Worm (Caenorhabditis elegans) whole organism, L3 larva: ENCODE measurements around the gene cyn-6.

ENCODE experiments used
- R02D3.7 ChIP-seq: fragments of 150-350 bp; optimal IDR thresholded peaks from 2 replicates; lab custom pipeline; 2014; ENCODE audit warnings: missing biosample characterization, missing genetic modification characterization
- aly-2 ChIP-seq: fragments of 150-350 bp; optimal IDR thresholded peaks from 2 replicates; lab custom pipeline; 2014; ENCODE audit warnings: missing biosample characterization, missing genetic modification characterization
- ama-1 ChIP-seq: fragments of 150-350 bp; optimal IDR thresholded peaks from 2 replicates; lab custom pipeline; 2018
- ceh-28 ChIP-seq: fragments of 150-350 bp; optimal IDR thresholded peaks from 2 replicates; lab custom pipeline; 2014; ENCODE audit warnings: missing biosample characterization, missing genetic modification reagents, missing genetic modification characterization
- egl-27 ChIP-seq: sonication (generic microtip); optimal IDR thresholded peaks from 4 replicates; lab custom pipeline; 2017; ENCODE audit warnings: missing biosample characterization, missing genetic modification reagents, missing genetic modification characterization
- egl-5 ChIP-seq: fragments of 150-350 bp; optimal IDR thresholded peaks from 2 replicates; lab custom pipeline; 2017; ENCODE audit warnings: missing biosample characterization, missing genetic modification reagents, missing genetic modification characterization, inconsistent platforms
- elt-1 ChIP-seq: fragments of 150-350 bp; optimal IDR thresholded peaks from 2 replicates; lab custom pipeline; 2014; ENCODE audit warnings: missing biosample characterization, missing genetic modification characterization
- elt-2 ChIP-seq: sonication (generic microtip); optimal IDR thresholded peaks from 2 replicates; lab custom pipeline; 2016; ENCODE audit warnings: missing genetic modification reagents, mild to moderate bottlenecking, missing genetic modification characterization, missing compliant biosample characterization
- elt-3 ChIP-seq, 3 experiments: fragments of 150-350 bp in 1 of 3; sonication (generic microtip) in 2 of 3; optimal IDR thresholded peaks; 2 replicates in 2 of 3; 4 replicates in 1 of 3; lab custom pipeline; 2014 to 2017; ENCODE audit warnings: missing biosample characterization in 3 of 3, missing genetic modification characterization in 3 of 3
- fkh-10 ChIP-seq: sonication (generic microtip); optimal IDR thresholded peaks from 2 replicates; lab custom pipeline; 2017; ENCODE audit warnings: missing biosample characterization, missing genetic modification reagents, missing genetic modification characterization
- fkh-2 ChIP-seq: fragments of 150-350 bp; optimal IDR thresholded peaks from 2 replicates; lab custom pipeline; 2014; ENCODE audit warnings: missing biosample characterization, missing genetic modification reagents, missing genetic modification characterization
- fos-1 ChIP-seq: fragments of 150-350 bp; optimal IDR thresholded peaks from 2 replicates; lab custom pipeline; 2014; ENCODE audit warnings: missing biosample characterization, missing genetic modification characterization
- hmg-11 ChIP-seq: sonication (generic microtip); optimal IDR thresholded peaks from 2 replicates; lab custom pipeline; 2016; ENCODE audit warnings: missing genetic modification characterization, missing compliant biosample characterization
- jun-1 ChIP-seq: fragments of 150-350 bp; optimal IDR thresholded peaks from 2 replicates; lab custom pipeline; 2014; ENCODE audit warnings: missing biosample characterization, missing genetic modification reagents, missing genetic modification characterization
- lin-15B ChIP-seq: fragments of 150-350 bp; optimal IDR thresholded peaks from 2 replicates; lab custom pipeline; 2014; ENCODE audit warnings: missing biosample characterization, missing genetic modification characterization
- lin-39 ChIP-seq: fragments of 150-350 bp; optimal IDR thresholded peaks from 2 replicates; lab custom pipeline; 2018; ENCODE audit warnings: missing biosample characterization, missing genetic modification reagents, missing genetic modification characterization
- lsy-12 ChIP-seq: sonication (generic microtip); optimal IDR thresholded peaks from 2 replicates; lab custom pipeline; 2016; ENCODE audit warnings: mild to moderate bottlenecking, missing genetic modification characterization, missing compliant biosample characterization
- mml-1 ChIP-seq: fragments of 150-350 bp; sonication (generic microtip); optimal IDR thresholded peaks from 3 replicates; lab custom pipeline; 2014; ENCODE audit warnings: missing biosample characterization, missing genetic modification characterization
- nfya-1 ChIP-seq: sonication (generic microtip); optimal IDR thresholded peaks from 2 replicates; lab custom pipeline; 2017; ENCODE audit warnings: missing genetic modification characterization, mild to moderate bottlenecking, missing compliant biosample characterization, antibody characterized with exemption, moderate library complexity; ENCODE audit not compliant: insufficient read depth
- nhr-11 ChIP-seq: fragments of 150-350 bp; optimal IDR thresholded peaks from 2 replicates; lab custom pipeline; 2014; ENCODE audit warnings: missing biosample characterization, missing genetic modification characterization
- nhr-23 ChIP-seq: fragments of 150-350 bp; optimal IDR thresholded peaks from 2 replicates; lab custom pipeline; 2014; ENCODE audit warnings: missing biosample characterization, missing genetic modification reagents, missing genetic modification characterization
- nhr-237 ChIP-seq: fragments of 150-350 bp; optimal IDR thresholded peaks from 2 replicates; lab custom pipeline; 2014; ENCODE audit warnings: missing biosample characterization, missing genetic modification characterization
- nhr-25 ChIP-seq: sonication (generic microtip); optimal IDR thresholded peaks from 2 replicates; lab custom pipeline; 2017; ENCODE audit warnings: missing biosample characterization, missing genetic modification characterization
- nhr-43 ChIP-seq: sonication (generic microtip); optimal IDR thresholded peaks from 2 replicates; lab custom pipeline; 2016; ENCODE audit warnings: mild to moderate bottlenecking, missing genetic modification characterization, missing compliant biosample characterization; ENCODE audit not compliant: poor library complexity, severe bottlenecking
- nhr-67 ChIP-seq: fragments of 150-350 bp; optimal IDR thresholded peaks from 2 replicates; lab custom pipeline; 2014; ENCODE audit warnings: missing biosample characterization, missing genetic modification characterization
- nhr-76 ChIP-seq: fragments of 150-350 bp; sonication (generic microtip); optimal IDR thresholded peaks from 5 replicates; lab custom pipeline; 2014; ENCODE audit warnings: missing biosample characterization, missing genetic modification characterization
- pha-4 ChIP-seq: fragments of 150-350 bp; optimal IDR thresholded peaks from 2 replicates; lab custom pipeline; 2014; ENCODE audit warnings: missing biosample characterization, missing genetic modification reagents, missing genetic modification characterization
- pqm-1 ChIP-seq: fragments of 150-350 bp; optimal IDR thresholded peaks from 2 replicates; lab custom pipeline; 2017; ENCODE audit warnings: missing biosample characterization, missing genetic modification characterization, inconsistent platforms
- skn-1 ChIP-seq: fragments of 150-350 bp; optimal IDR thresholded peaks from 2 replicates; lab custom pipeline; 2014; ENCODE audit warnings: missing biosample characterization, missing genetic modification characterization
- snpc-4 ChIP-seq: fragments of 150-350 bp; optimal IDR thresholded peaks from 2 replicates; lab custom pipeline; 2014; ENCODE audit warnings: missing biosample characterization, missing genetic modification characterization
- unc-62 ChIP-seq: fragments of 150-350 bp; sonication (generic microtip); optimal IDR thresholded peaks from 4 replicates; lab custom pipeline; 2014; ENCODE audit warnings: missing biosample characterization, missing genetic modification reagents, missing genetic modification characterization
- zag-1 ChIP-seq: fragments of 150-350 bp; optimal IDR thresholded peaks from 2 replicates; lab custom pipeline; 2014; ENCODE audit warnings: missing biosample characterization, missing genetic modification characterization
- ztf-11 ChIP-seq: fragments of 150-350 bp; optimal IDR thresholded peaks from 2 replicates; lab custom pipeline; 2014; ENCODE audit warnings: missing biosample characterization, missing genetic modification characterization

The cyn-6 gene

ce11 chrIII:783254-783753, 10.1 kb downstream of the cyn-6 start, which contains the start of the genes dagl-2 and ppm-1.G (continued):
- TF ChIP-seq unc-62 (GFP tag; lab: Kevin White, UChicago), result no peak
- TF ChIP-seq aly-2 (tag; lab: Kevin White, UChicago), result no peak
- TF ChIP-seq mml-1, result no peak
- peak; percentile 22 for TF ChIP-seq ceh-28
- no peak for TF ChIP-seq fkh-2 (tag; lab: Kevin White, UChicago)
- peak; percentile 14 for TF ChIP-seq jun-1 (tag; lab: Kevin White, UChicago)
- TF ChIP-seq ztf-11 (tag; lab: Kevin White, UChicago), result no peak
- TF ChIP-seq pqm-1, result peak; percentile 32
- TF ChIP-seq, all 47 proteins: peak for 15

ce11 chrIII:789604-790003, 16.4 kb downstream of the cyn-6 start:
- TF ChIP-seq fos-1 (tag; lab: Kevin White, UChicago), result no peak
- no peak for TF ChIP-seq nhr-23
- no peak for TF ChIP-seq snpc-4 (tag; lab: Kevin White, UChicago)
- TF ChIP-seq nhr-237 (tag; lab: Kevin White, UChicago), result no peak
- TF ChIP-seq nhr-67 (tag; lab: Kevin White, UChicago), result no peak
- no peak for TF ChIP-seq elt-3 (tag; optimal IDR thresholded peaks at IDR 0.05; lab: Kevin White, UChicago)
- no peak for TF ChIP-seq egl-5 (tag; lab: Kevin White, UChicago)
- TF ChIP-seq zag-1, result no peak
- no peak for TF ChIP-seq mml-1

- no peak for TF ChIP-seq ztf-11 (tag; lab: Kevin White, UChicago)
- TF ChIP-seq skn-1 (tag; lab: Kevin White, UChicago), result no peak
- no peak for TF ChIP-seq pqm-1
- no peak for TF ChIP-seq nhr-11
- no peak for TF ChIP-seq elt-2 (tag; lab: Kevin White, UChicago)
- no peak for TF ChIP-seq pha-4 (tag; lab: Kevin White, UChicago)
- TF ChIP-seq nhr-43 (tag; lab: Kevin White, UChicago), result no peak
- TF ChIP-seq lsy-12 (tag; lab: Kevin White, UChicago), result no peak
- TF ChIP-seq egl-5 (tag; lab: Kevin White, UChicago), result no peak
- TF ChIP-seq unc-62 (GFP tag; lab: Kevin White, UChicago), result no peak
- no peak for TF ChIP-seq elt-3 (tag; optimal IDR thresholded peaks at IDR 0.05; lab: Kevin White, UChicago)
These were observed 17.4 kb downstream of the cyn-6 start for ce11 chrIII:790591-790990.

ce11 chrIII:793595-793994, 20.4 kb downstream of the cyn-6 start, which contains the start of gene snt-2:
TSS of gene snt-2 (minus strand) at chrIII:793733.
- peak; percentile 91 for TF ChIP-seq lin-39
- no peak for TF ChIP-seq egl-27 (tag; lab: Kevin White, UChicago)
- peak; percentile 59 for TF ChIP-seq egl-5 (tag; lab: Kevin White, UChicago)
- TF ChIP-seq lsy-12 (tag; lab: Kevin White, UChicago), result peak; percentile 81
- TF ChIP-seq nfya-1 (tag; lab: Kevin White, UChicago), result peak; percentile 96
- peak; percentile 76 for TF ChIP-seq pha-4 (tag; lab: Kevin White, UChicago)
- TF ChIP-seq ama-1 (lab: Kevin White, UChicago), result peak; percentile 29
- TF ChIP-seq fkh-10 (GFP tag; lab: Kevin White, UChicago), result peak; percentile 56
- peak; percentile 60 for TF ChIP-seq snpc-4 (tag; lab: Kevin White, UChicago)
- TF ChIP-seq hmg-11, result peak; percentile 72
- TF ChIP-seq elt-3 (tag; optimal IDR thresholded peaks at IDR 0.05; lab: Kevin White, UChicago), result no peak
- TF ChIP-seq R02D3.7 (tag; lab: Kevin White, UChicago), result peak; percentile 26
- peak; percentile 71 for TF ChIP-seq nhr-25 (tag; lab: Kevin White, UChicago)
- peak; percentile 86 for TF ChIP-seq lin-15B (tag; lab: Kevin White, UChicago)
- peak; percentile 58 for TF ChIP-seq nhr-23
- peak; percentile 29 for TF ChIP-seq pqm-1
- peak; percentile 71 for TF ChIP-seq elt-2 (tag; lab: Kevin White, UChicago)
- TF ChIP-seq skn-1 (tag; lab: Kevin White, UChicago), result peak; percentile 38
- TF ChIP-seq zag-1, result no peak
- no peak for TF ChIP-seq unc-62 (GFP tag; lab: Kevin White, UChicago)
- TF ChIP-seq nhr-76 (tag; lab: Kevin White, UChicago), result no peak

- no peak for TF ChIP-seq elt-1 (tag; lab: Kevin White, UChicago)
- peak; percentile 17 for TF ChIP-seq ceh-28
These were observed 20.8 kb downstream of the cyn-6 start, which contains the start of gene rps-29 for ce11 chrIII:794000-794399. TSS of gene rps-29 (plus strand) at chrIII:794300.
